Fruit fly (Drosophila melanogaster) whole organism, embryonic: ENCODE results near the gene CG33791.

Experiments
- BtbVII ChIP-seq: fragments of 200-800 bp; sonication (Bioruptor generic); optimal IDR thresholded peaks from 3 replicates; lab custom pipeline; 2017; ENCODE audit warnings: missing biosample characterization, mild to moderate bottlenecking, missing genetic modification characterization
- CG12155 ChIP-seq: fragments of 200-800 bp; sonication (Bioruptor generic); optimal IDR thresholded peaks from 3 replicates; lab custom pipeline; 2016; ENCODE audit warnings: missing biosample characterization, missing genetic modification characterization
- CG12744 ChIP-seq: fragments of 200-800 bp; sonication (Bioruptor generic); optimal IDR thresholded peaks from 2 replicates; lab custom pipeline; 2016; ENCODE audit warnings: missing biosample characterization, missing genetic modification characterization
- CG13296 ChIP-seq: fragments of 200-800 bp; sonication (Bioruptor generic); optimal IDR thresholded peaks from 3 replicates; lab custom pipeline; 2018; ENCODE audit warnings: missing biosample characterization, mild to moderate bottlenecking, missing genetic modification characterization
- CG15514 ChIP-seq: fragments of 200-800 bp; sonication (Bioruptor generic); optimal IDR thresholded peaks from 3 replicates; lab custom pipeline; 2017; ENCODE audit warnings: missing biosample characterization, missing genetic modification characterization, mild to moderate bottlenecking, moderate library complexity, missing genetic modification reagents
- CG17361 ChIP-seq: fragments of 200-800 bp; sonication (Bioruptor generic); IDR thresholded peaks from 3 replicates; pipeline ENCODE4 v1.3.6; 2022; ENCODE audit warnings: missing biosample characterization, missing genetic modification characterization
- CG17385 ChIP-seq: fragments of 200-800 bp; sonication (Bioruptor generic); optimal IDR thresholded peaks from 3 replicates; lab custom pipeline; 2018; ENCODE audit warnings: missing biosample characterization, mild to moderate bottlenecking, missing genetic modification characterization
- CG17829 ChIP-seq: fragments of 200-800 bp; optimal IDR thresholded peaks from 2 replicates; lab custom pipeline; 2019; ENCODE audit warnings: missing biosample characterization, mild to moderate bottlenecking, missing genetic modification characterization, moderate library complexity
- CG2116 ChIP-seq: fragments of 200-800 bp; sonication (Bioruptor generic); optimal IDR thresholded peaks from 3 replicates; lab custom pipeline; 2018; ENCODE audit warnings: missing biosample characterization, mild to moderate bottlenecking, missing genetic modification characterization
- CG2712 ChIP-seq: fragments of 200-800 bp; optimal IDR thresholded peaks from 3 replicates; lab custom pipeline; 2019; ENCODE audit warnings: missing biosample characterization, mild to moderate bottlenecking, missing genetic modification characterization, moderate library complexity
- CG3065 ChIP-seq: fragments of 200-800 bp; sonication (Bioruptor generic); optimal IDR thresholded peaks from 2 replicates; lab custom pipeline; 2016; ENCODE audit warnings: missing biosample characterization, missing genetic modification characterization
- CG3281 ChIP-seq: fragments of 200-800 bp; sonication (Bioruptor generic); optimal IDR thresholded peaks from 3 replicates; lab custom pipeline; 2017; ENCODE audit warnings: missing biosample characterization, mild to moderate bottlenecking, missing genetic modification characterization
- CG3407 ChIP-seq: fragments of 200-800 bp; sonication (Bioruptor generic); optimal IDR thresholded peaks from 2 replicates; lab custom pipeline; 2018; ENCODE audit warnings: missing biosample characterization, mild to moderate bottlenecking, missing genetic modification characterization
- CG4282 ChIP-seq: fragments of 200-800 bp; sonication (Bioruptor generic); optimal IDR thresholded peaks from 2 replicates; lab custom pipeline; 2016; ENCODE audit warnings: missing biosample characterization, missing genetic modification characterization
- CG4360 ChIP-seq: fragments of 200-800 bp; sonication (Bioruptor generic); IDR thresholded peaks from 2 replicates; pipeline ENCODE4 v1.3.6; 2022; ENCODE audit warnings: missing biosample characterization, missing genetic modification characterization
- CG5245 ChIP-seq: fragments of 200-800 bp; sonication (Bioruptor generic); optimal IDR thresholded peaks from 3 replicates; lab custom pipeline; 2016; ENCODE audit warnings: missing biosample characterization, missing genetic modification characterization
- CG6689 ChIP-seq: fragments of 200-800 bp; sonication (Bioruptor generic); IDR thresholded peaks from 2 replicates; pipeline ENCODE4 v1.3.6; 2022; ENCODE audit warnings: missing biosample characterization, missing genetic modification characterization
- CG7556 ChIP-seq: fragments of 200-800 bp; sonication (Bioruptor generic); optimal IDR thresholded peaks from 2 replicates; lab custom pipeline; 2017; ENCODE audit warnings: missing biosample characterization, mild to moderate bottlenecking, missing genetic modification characterization
- CG8290 ChIP-seq, 3 experiments: fragments of 200-800 bp; sonication (Bioruptor generic); optimal IDR thresholded peaks; 2 replicates each; lab custom pipeline; 2016 to 2019; ENCODE audit warnings: missing biosample characterization in 3 of 3, missing genetic modification characterization in 3 of 3, mild to moderate bottlenecking in 2 of 3, moderate library complexity in 1 of 3
- CG8359 ChIP-seq: fragments of 200-800 bp; sonication (Bioruptor generic); optimal IDR thresholded peaks from 2 replicates; lab custom pipeline; 2017; ENCODE audit warnings: missing biosample characterization, mild to moderate bottlenecking, missing genetic modification characterization, borderline replicate concordance
- CG9215 ChIP-seq: fragments of 200-800 bp; sonication (Bioruptor generic); IDR thresholded peaks from 2 replicates; pipeline ENCODE4 v1.3.6; 2022; ENCODE audit warnings: missing biosample characterization, missing genetic modification characterization
- CG9437 ChIP-seq: fragments of 200-800 bp; sonication (Bioruptor generic); optimal IDR thresholded peaks from 2 replicates; lab custom pipeline; 2018; ENCODE audit warnings: missing biosample characterization, mild to moderate bottlenecking, missing genetic modification characterization
- Chrac-16 ChIP-seq: fragments of 200-800 bp; sonication (Bioruptor generic); optimal IDR thresholded peaks from 3 replicates; lab custom pipeline; 2016; ENCODE audit warnings: missing biosample characterization, missing genetic modification characterization
- D19B ChIP-seq: fragments of 200-800 bp; sonication (Bioruptor generic); optimal IDR thresholded peaks from 2 replicates; lab custom pipeline; 2017; ENCODE audit warnings: missing biosample characterization, mild to moderate bottlenecking, missing genetic modification characterization
- Dfd ChIP-seq, 2 experiments: fragments of >200 bp; optimal IDR thresholded peaks; 2 replicates each; lab custom pipeline; 2017; ENCODE audit warnings: missing biosample characterization in 2 of 2, missing genetic modification characterization in 2 of 2
- Doc2 ChIP-seq: fragments of 200-800 bp; sonication (Bioruptor generic); IDR thresholded peaks from 2 replicates; pipeline ENCODE4 v1.3.6; 2022; ENCODE audit warnings: missing biosample characterization, missing genetic modification characterization
- Drgx ChIP-seq: fragments of 200-800 bp; sonication (Bioruptor generic); IDR thresholded peaks from 2 replicates; pipeline ENCODE4 v1.3.6; 2022; ENCODE audit warnings: missing biosample characterization, missing genetic modification characterization
- Gug ChIP-seq: fragments of 200-800 bp; sonication (Bioruptor generic); IDR thresholded peaks from 4 replicates; pipeline ENCODE4 v1.3.6; 2022; ENCODE audit warnings: missing biosample characterization, missing genetic modification characterization
- H2.0 ChIP-seq: fragments of 200-800 bp; sonication (Bioruptor generic); IDR thresholded peaks from 2 replicates; pipeline ENCODE4 v1.3.6; 2022; ENCODE audit warnings: missing biosample characterization, missing genetic modification characterization
- HHEX ChIP-seq: fragments of 200-800 bp; sonication (Bioruptor generic); optimal IDR thresholded peaks from 3 replicates; lab custom pipeline; 2017; ENCODE audit warnings: missing biosample characterization, mild to moderate bottlenecking, missing genetic modification characterization, missing genetic modification reagents
- Hmr ChIP-seq: fragments of 200-800 bp; sonication (Bioruptor generic); optimal IDR thresholded peaks from 3 replicates; lab custom pipeline; 2017; ENCODE audit warnings: mild to moderate bottlenecking, missing biosample characterization, missing genetic modification reagents, missing genetic modification characterization
- Hsf ChIP-seq: fragments of 200-800 bp; sonication (Bioruptor generic); optimal IDR thresholded peaks from 3 replicates; lab custom pipeline; 2016; ENCODE audit warnings: missing biosample characterization, missing genetic modification characterization
- Med ChIP-seq: fragments of 200-800 bp; sonication (Bioruptor generic); peaks from one replicate; lab custom pipeline; 2016; ENCODE audit warnings: missing biosample characterization, missing genetic modification characterization, mild to moderate bottlenecking, inconsistent platforms, moderate library complexity
- PHDP ChIP-seq: fragments of 200-800 bp; sonication (Bioruptor generic); optimal IDR thresholded peaks from 3 replicates; lab custom pipeline; 2018; ENCODE audit warnings: missing biosample characterization, mild to moderate bottlenecking, missing genetic modification characterization, moderate library complexity
- Ptx1 ChIP-seq: fragments of 200-800 bp; sonication (Bioruptor generic); IDR thresholded peaks from 2 replicates; pipeline ENCODE4 v1.3.6; 2022; ENCODE audit warnings: missing biosample characterization, missing genetic modification characterization
- Taf1 ChIP-seq: fragments of 200-800 bp; sonication (Bioruptor generic); IDR thresholded peaks from 2 replicates; pipeline ENCODE4 v1.3.6; 2022; ENCODE audit warnings: missing biosample characterization, missing genetic modification characterization
- ac ChIP-seq: fragments of 200-800 bp; sonication (Bioruptor generic); optimal IDR thresholded peaks from 3 replicates; lab custom pipeline; 2017; ENCODE audit warnings: missing biosample characterization, mild to moderate bottlenecking, missing genetic modification characterization
- crol ChIP-seq: fragments of 200-800 bp; sonication (Bioruptor generic); IDR thresholded peaks from 2 replicates; pipeline ENCODE4 v1.3.6; 2022; ENCODE audit warnings: missing biosample characterization, missing genetic modification characterization
- dpn ChIP-seq, 2 experiments: fragments of 200-800 bp; sonication (Bioruptor generic); optimal IDR thresholded peaks; 3 replicates each; lab custom pipeline; 2016; ENCODE audit warnings: missing biosample characterization in 2 of 2, missing genetic modification characterization in 2 of 2
- hkb ChIP-seq, 2 experiments: fragments of 200-800 bp in 1 of 2; fragments of >200 bp in 1 of 2; sonication (Bioruptor generic) in 1 of 2; IDR thresholded peaks in 1 of 2; optimal IDR thresholded peaks in 1 of 2; 2 replicates each; pipeline versions ENCODE4 v1.3.6 to Lab custom; 2017 to 2022; ENCODE audit warnings: missing biosample characterization in 1 of 2, missing genetic modification characterization in 1 of 2
- jumu ChIP-seq: fragments of 200-800 bp; sonication (Bioruptor generic); optimal IDR thresholded peaks from 3 replicates; lab custom pipeline; 2016; ENCODE audit warnings: missing biosample characterization, missing genetic modification characterization
- ranshi ChIP-seq: fragments of 200-800 bp; sonication (Bioruptor generic); IDR thresholded peaks from 2 replicates; pipeline ENCODE4 v1.3.6; 2022; ENCODE audit warnings: missing biosample characterization, missing genetic modification characterization
- row ChIP-seq: fragments of 200-800 bp; sonication (Bioruptor generic); IDR thresholded peaks from 3 replicates; pipeline ENCODE4 v1.3.6; 2022; ENCODE audit warnings: missing biosample characterization, missing genetic modification characterization
- sd ChIP-seq: fragments of 200-800 bp; sonication (Bioruptor generic); optimal IDR thresholded peaks from 3 replicates; lab custom pipeline; 2018; ENCODE audit warnings: missing biosample characterization, mild to moderate bottlenecking, missing genetic modification characterization, moderate library complexity
- seq ChIP-seq: fragments of 200-800 bp; sonication (Bioruptor generic); IDR thresholded peaks from 2 replicates; pipeline ENCODE4 v1.3.6; 2022; ENCODE audit warnings: missing biosample characterization, missing genetic modification characterization
- shn ChIP-seq: fragments of 200-800 bp; sonication (Bioruptor generic); optimal IDR thresholded peaks from 3 replicates; lab custom pipeline; 2016; ENCODE audit warnings: missing biosample characterization, missing genetic modification characterization
- sisA ChIP-seq: fragments of 200-800 bp; sonication (Bioruptor generic); IDR thresholded peaks from 2 replicates; pipeline ENCODE4 v1.3.6; 2022; ENCODE audit warnings: missing biosample characterization, missing genetic modification characterization
- slbo ChIP-seq: fragments of 200-800 bp; sonication (Bioruptor generic); IDR thresholded peaks from 2 replicates; pipeline ENCODE4 v1.3.6; 2022; ENCODE audit warnings: missing biosample characterization, missing genetic modification characterization
- sob ChIP-seq: fragments of 200-800 bp; sonication (Bioruptor generic); IDR thresholded peaks from 2 replicates; pipeline ENCODE4 v1.3.6; 2022; ENCODE audit warnings: missing biosample characterization, missing genetic modification characterization
- vnd ChIP-seq: fragments of 200-800 bp; sonication (Bioruptor generic); IDR thresholded peaks from 3 replicates; pipeline ENCODE4 v1.3.6; 2022; ENCODE audit warnings: missing biosample characterization, missing genetic modification characterization; ENCODE audit not compliant: partially characterized antibody

CG33791 gene

dm6 chr3L:1609611-1610010, 6.9 kb downstream of the CG33791 start (continued):
- peak; percentile 34 for TF ChIP-seq D19B
- TF ChIP-seq shn (GFP tag; lab: Kevin White, UChicago): peak; percentile 1
- TF ChIP-seq sd (tag; lab: Kevin White, UChicago): no peak
- TF ChIP-seq Drgx (GFP tag; lab: Robert Waterston, UW): 0 out of 2 replicates have a peak, but pooled peaks have one; percentile 44
- TF ChIP-seq CG9437 (GFP tag; lab: Kevin White, UChicago): peak; percentile 4
- TF ChIP-seq Ptx1 (GFP tag; lab: Robert Waterston, UW): peak; percentile 57
- no peak for TF ChIP-seq CG4360
- TF ChIP-seq CG12155 (GFP tag; lab: Kevin White, UChicago): peak; percentile 40
- peak; percentile 24 for TF ChIP-seq CG7556 (GFP tag; lab: Kevin White, UChicago)
- peak; percentile 39 for TF ChIP-seq CG2712 (tag; lab: Kevin White, UChicago)
- TF ChIP-seq CG13296 (GFP tag; lab: Kevin White, UChicago): peak; percentile 12
- TF ChIP-seq Hsf (GFP tag; lab: Kevin White, UChicago): peak; percentile 4
- TF ChIP-seq HHEX (GFP tag; lab: Kevin White, UChicago): peak; percentile 34
- TF ChIP-seq CG17361 (GFP tag; lab: Robert Waterston, UW): peak; percentile 49; the same call in 1 of the 3 replicates
- no peak for TF ChIP-seq CG3065
- TF ChIP-seq ac (GFP tag; lab: Kevin White, UChicago): no peak
- TF ChIP-seq BtbVII (GFP tag; lab: Kevin White, UChicago): peak; percentile 52
- TF ChIP-seq Hmr (GFP tag; lab: Kevin White, UChicago): peak; percentile 57
- TF ChIP-seq CG6689 (GFP tag; lab: Robert Waterston, UW): peak; percentile 44; the same call in 1 of the 2 replicates
- peak; percentile 37; the same call in 1 of the 2 replicates for TF ChIP-seq H2.0 (GFP tag; lab: Robert Waterston, UW)
- TF ChIP-seq jumu (GFP tag; lab: Kevin White, UChicago): no peak
- TF ChIP-seq CG12744 (GFP tag; lab: Kevin White, UChicago): peak; percentile 23
- TF ChIP-seq CG15514 (GFP tag; lab: Kevin White, UChicago): peak; percentile 17
- peak; percentile 24; the same call in 1 of the 2 replicates for TF ChIP-seq sisA (GFP tag; lab: Robert Waterston, UW)
- TF ChIP-seq CG5245 (GFP tag; lab: Kevin White, UChicago): no peak
- TF ChIP-seq slbo (GFP tag; lab: Robert Waterston, UW): peak; percentile 75
- peak; percentile 59; the same call in 1 of the 2 replicates for TF ChIP-seq CG9215
- TF ChIP-seq sob (GFP tag; lab: Robert Waterston, UW): 0 out of 2 replicates have a peak, but pooled peaks have one; percentile 43
- peak; percentile 57; the same call in 2 of the 4 replicates for TF ChIP-seq Gug (GFP tag; lab: Robert Waterston, UW)
- TF ChIP-seq PHDP (tag; lab: Kevin White, UChicago): peak; percentile 48
- TF ChIP-seq dpn (GFP tag; optimal IDR thresholded peaks at IDR 0.05; lab: Kevin White, UChicago): peak; percentile 45 to 58
- TF ChIP-seq Dfd (GFP tag; optimal IDR thresholded peaks at IDR 0.05; lab: Kevin White, UChicago): no peak
- TF ChIP-seq Doc2 (GFP tag; lab: Robert Waterston, UW): no peak
- TF ChIP-seq hkb (optimal IDR thresholded peaks at IDR 0.05; lab: Kevin White, UChicago): no peak
- peak; percentile 34; the same call in 1 of the 2 replicates for TF ChIP-seq hkb (GFP tag; IDR thresholded peaks at IDR 0.05; lab: Robert Waterston, UW)
- 0 out of 2 replicates have a peak, but pooled peaks have one; percentile 10 for TF ChIP-seq Taf1
- peak; percentile 9 for TF ChIP-seq CG17385 (GFP tag; lab: Kevin White, UChicago)
- no peak for TF ChIP-seq CG8290 (GFP tag; optimal IDR thresholded peaks at IDR 0.05; lab: Kevin White, UChicago)
- peak in 1 of 2 experiments; percentile 25 for TF ChIP-seq CG8290 (tag; optimal IDR thresholded peaks at IDR 0.05; lab: Kevin White, UChicago)
- TF ChIP-seq Chrac-16 (GFP tag; lab: Kevin White, UChicago): peak; percentile 9
- no peak for TF ChIP-seq vnd (GFP tag; lab: Robert Waterston, UW)
- no peak for TF ChIP-seq CG8359
- peak; percentile 62 for TF ChIP-seq CG3281
- no peak for TF ChIP-seq CG2116 (GFP tag; lab: Kevin White, UChicago)
- TF ChIP-seq Med: peak; percentile 88
- no peak for TF ChIP-seq CG3407 (GFP tag; lab: Kevin White, UChicago)
- no peak for TF ChIP-seq CG4282 (GFP tag; lab: Kevin White, UChicago)
- TF ChIP-seq row (GFP tag; lab: Robert Waterston, UW): peak; percentile 54
- TF ChIP-seq CG17829 (tag; lab: Kevin White, UChicago): no peak
- no peak for TF ChIP-seq seq (GFP tag; lab: Robert Waterston, UW)
- TF ChIP-seq crol (GFP tag; lab: Robert Waterston, UW): no peak
- peak; percentile 27; the same call in 1 of the 2 replicates for TF ChIP-seq ranshi (GFP tag; lab: Robert Waterston, UW)
